Fruit fly (Drosophila melanogaster) ovary, adult (tissue): ENCODE results near the gene Lgr4.

Source experiments
- CG17801 ChIP-seq: fragments of 200-800 bp; optimal IDR thresholded peaks from 2 replicates; lab custom pipeline; 2019; ENCODE audit warnings: missing biosample characterization, mild to moderate bottlenecking, missing genetic modification characterization, moderate library complexity; ENCODE audit not compliant: partially characterized antibody

Lgr4 gene

DNA sequence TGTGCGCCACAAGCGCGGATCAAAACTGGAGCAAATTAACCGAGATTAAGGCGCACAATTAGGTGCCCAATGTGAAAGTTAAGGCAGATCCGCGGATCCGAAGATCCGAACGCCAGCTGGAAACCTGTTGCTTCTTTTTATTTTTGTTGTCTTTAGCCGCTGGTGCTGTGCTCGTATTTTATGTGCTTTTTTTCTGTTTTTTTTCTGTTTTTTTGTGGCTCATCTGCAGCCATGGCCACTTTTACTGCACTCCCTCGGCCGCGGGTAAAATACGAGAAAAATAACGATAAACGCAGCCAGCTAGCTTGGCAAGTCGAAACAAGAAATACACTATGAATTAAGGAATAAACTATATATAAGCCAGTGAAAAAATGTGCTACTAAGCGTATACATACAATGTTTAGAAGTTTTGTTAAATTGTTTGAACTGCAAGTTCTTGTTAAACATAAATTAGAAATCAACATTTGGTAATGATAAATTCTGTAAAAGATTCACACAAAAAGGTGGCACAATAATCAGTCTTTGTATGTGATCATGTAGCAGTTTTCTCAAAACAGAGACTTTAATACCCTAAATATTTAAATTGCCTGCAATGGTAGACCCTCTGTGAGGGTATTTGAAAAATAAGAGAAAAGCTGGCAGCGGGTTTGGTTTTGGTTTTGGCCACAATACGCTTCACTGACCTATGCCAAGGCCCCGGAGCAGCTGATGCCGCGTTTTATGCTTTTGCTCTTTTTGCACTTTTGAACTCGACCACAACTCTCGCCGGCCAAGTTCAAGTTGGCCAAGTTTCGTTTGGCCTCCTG lies 72.3 kb downstream of the Lgr4 start:
- no peak for TF ChIP-seq CG17801 (GFP tag; lab: Kevin White, UChicago)

DNA sequence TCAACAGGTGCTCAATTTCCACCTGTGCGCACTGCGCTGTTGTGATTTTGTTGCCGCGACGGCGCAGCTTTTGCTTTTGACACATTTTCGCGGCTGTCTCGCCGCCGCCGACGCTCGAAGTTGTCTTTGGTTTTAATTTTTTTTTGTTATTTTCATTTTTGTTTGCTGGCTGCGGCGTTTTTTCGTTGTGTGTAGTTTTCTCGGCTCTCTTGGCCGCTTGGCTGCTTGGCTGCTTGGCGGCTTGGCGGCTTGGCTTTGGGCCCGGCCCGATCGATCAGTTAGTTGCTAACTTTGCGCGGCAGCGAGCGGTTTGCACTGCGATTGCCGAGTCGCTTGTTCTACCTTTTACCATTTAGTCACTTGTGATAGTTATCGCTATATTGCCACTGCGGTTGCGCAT lies 74.1 kb downstream of the Lgr4 start, which contains the start of gene CG42237:
Gene CG42237 (plus strand): TSS at position 271 of the 400 bp plus-strand sequence.
- peak; percentile 37 for TF ChIP-seq CG17801 (GFP tag; lab: Kevin White, UChicago)

DNA sequence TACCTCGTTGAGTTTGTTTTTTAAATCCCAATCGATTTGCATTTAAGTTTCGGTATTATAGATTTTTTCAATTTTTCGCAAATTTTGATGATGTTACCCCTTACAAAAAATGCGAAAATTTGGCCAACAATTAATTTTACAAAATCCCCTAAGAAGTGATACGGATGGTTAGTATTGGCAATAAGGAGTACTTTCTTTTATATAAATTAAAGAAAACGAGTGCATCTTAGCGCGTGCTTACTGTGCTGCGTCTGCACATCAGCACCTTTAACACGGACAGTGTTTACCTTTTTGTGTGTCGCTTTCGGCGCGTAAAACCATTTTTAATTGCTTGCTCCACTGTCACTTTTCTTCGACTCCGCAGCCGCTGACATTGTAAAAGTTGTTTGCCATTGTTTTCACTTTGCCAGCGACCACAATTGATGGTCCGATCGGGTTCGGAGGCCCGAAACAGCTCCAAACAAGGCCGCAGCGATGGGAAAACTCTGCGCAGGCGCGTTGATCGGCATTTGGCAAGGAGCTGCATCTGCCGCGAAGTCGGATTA lies 75.0 kb downstream of the Lgr4 start:
- TF ChIP-seq CG17801 (GFP tag; lab: Kevin White, UChicago), result no peak

dm6 chrX:13112238-13112829 lies 76.6 kb downstream of the Lgr4 start, which contains the start of gene Chpf:
Chpf (minus strand) TSS chrX:13112462.
- peak; percentile 43 for TF ChIP-seq CG17801 (GFP tag; lab: Kevin White, UChicago)

- TF ChIP-seq CG17801 (GFP tag; lab: Kevin White, UChicago), result no peak
Measured at dm6 chrX:13111832-13112231, 77.1 kb downstream of the Lgr4 start.
